Fruit fly (Drosophila melanogaster) whole organism, embryonic: ENCODE data around the gene CAHbeta.

Experiments
- Bgb ChIP-seq: fragments of 200-800 bp; sonication (Bioruptor generic); IDR thresholded peaks from 2 replicates; pipeline ENCODE4 v1.3.6; 2022; ENCODE audit warnings: missing biosample characterization, missing genetic modification characterization; ENCODE audit not compliant: partially characterized antibody
- CG10209 ChIP-seq: fragments of 200-800 bp; sonication (Bioruptor generic); optimal IDR thresholded peaks from 3 replicates; lab custom pipeline; 2017; ENCODE audit warnings: missing biosample characterization, mild to moderate bottlenecking, missing genetic modification characterization, missing genetic modification reagents
- CG10321 ChIP-seq: fragments of 200-800 bp; sonication (Bioruptor generic); IDR thresholded peaks from 2 replicates; pipeline ENCODE4 v1.3.6; 2022; ENCODE audit warnings: missing biosample characterization, missing genetic modification characterization
- CG10366 ChIP-seq: fragments of 200-800 bp; sonication (Bioruptor generic); IDR thresholded peaks from 2 replicates; pipeline ENCODE4 v1.3.6; 2022; ENCODE audit warnings: missing biosample characterization, missing genetic modification characterization
- CG12236 ChIP-seq: fragments of 200-800 bp; sonication (Bioruptor generic); optimal IDR thresholded peaks from 2 replicates; lab custom pipeline; 2016; ENCODE audit warnings: missing biosample characterization, missing genetic modification characterization
- CG12744 ChIP-seq: fragments of 200-800 bp; sonication (Bioruptor generic); optimal IDR thresholded peaks from 2 replicates; lab custom pipeline; 2016; ENCODE audit warnings: missing biosample characterization, missing genetic modification characterization
- CG14014 ChIP-seq: fragments of 200-800 bp; sonication (Bioruptor generic); IDR thresholded peaks from 2 replicates; pipeline ENCODE4 v1.3.6; 2022; ENCODE audit warnings: missing biosample characterization, missing genetic modification characterization
- CG14860 ChIP-seq: fragments of 200-800 bp; sonication (Bioruptor generic); IDR thresholded peaks from 3 replicates; pipeline ENCODE4 v1.3.6; 2022; ENCODE audit warnings: missing biosample characterization, missing genetic modification characterization; ENCODE audit not compliant: partially characterized antibody
- CG14965 ChIP-seq: fragments of 200-800 bp; sonication (Bioruptor generic); optimal IDR thresholded peaks from 2 replicates; lab custom pipeline; 2016; ENCODE audit warnings: missing biosample characterization, missing genetic modification characterization, borderline replicate concordance
- CG15514 ChIP-seq: fragments of 200-800 bp; sonication (Bioruptor generic); optimal IDR thresholded peaks from 3 replicates; lab custom pipeline; 2017; ENCODE audit warnings: missing biosample characterization, missing genetic modification characterization, mild to moderate bottlenecking, moderate library complexity, missing genetic modification reagents
- CG16779 ChIP-seq: fragments of 200-800 bp; sonication (Bioruptor generic); IDR thresholded peaks from 2 replicates; pipeline ENCODE4 v1.3.6; 2022; ENCODE audit warnings: missing biosample characterization, missing genetic modification characterization
- CG2120 ChIP-seq: fragments of 200-800 bp; sonication (Bioruptor generic); optimal IDR thresholded peaks from 3 replicates; lab custom pipeline; 2016; ENCODE audit warnings: missing biosample characterization, missing genetic modification characterization
- CG30020 ChIP-seq: fragments of 200-800 bp; optimal IDR thresholded peaks from 2 replicates; lab custom pipeline; 2019; ENCODE audit warnings: missing biosample characterization, mild to moderate bottlenecking, missing genetic modification characterization, moderate library complexity
- CG31365 ChIP-seq: fragments of 200-800 bp; sonication (Bioruptor generic); optimal IDR thresholded peaks from 2 replicates; lab custom pipeline; 2018; ENCODE audit warnings: missing biosample characterization, mild to moderate bottlenecking, missing genetic modification characterization
- CG31441 ChIP-seq: fragments of 200-800 bp; sonication (Bioruptor generic); IDR thresholded peaks from 2 replicates; pipeline ENCODE4 v1.3.6; 2022; ENCODE audit warnings: missing biosample characterization, missing genetic modification characterization
- CG33557 ChIP-seq: fragments of 200-800 bp; sonication (Bioruptor generic); optimal IDR thresholded peaks from 2 replicates; lab custom pipeline; 2019; ENCODE audit warnings: missing biosample characterization, mild to moderate bottlenecking, missing genetic modification characterization, moderate library complexity
- CG4854 ChIP-seq: fragments of 200-800 bp; sonication (Bioruptor generic); optimal IDR thresholded peaks from 2 replicates; lab custom pipeline; 2016; ENCODE audit warnings: missing biosample characterization, missing genetic modification characterization, inconsistent platforms
- CG5953 ChIP-seq: fragments of 200-800 bp; sonication (Bioruptor generic); IDR thresholded peaks from 2 replicates; pipeline ENCODE4 v1.3.6; 2022; ENCODE audit warnings: missing biosample characterization, missing genetic modification characterization
- CG9727 ChIP-seq: fragments of 200-800 bp; sonication (Bioruptor generic); optimal IDR thresholded peaks from 3 replicates; lab custom pipeline; 2017; ENCODE audit warnings: missing biosample characterization, mild to moderate bottlenecking, missing genetic modification characterization
- Dll ChIP-seq: fragments of 200-800 bp; sonication (Bioruptor generic); IDR thresholded peaks from 4 replicates; pipeline ENCODE4 v1.3.6; 2022; ENCODE audit warnings: missing biosample characterization, missing genetic modification characterization; ENCODE audit not compliant: partially characterized antibody
- Dref ChIP-seq: fragments of 200-800 bp; sonication (Bioruptor generic); IDR thresholded peaks from 2 replicates; pipeline ENCODE4 v1.3.6; 2022; ENCODE audit warnings: missing biosample characterization, missing genetic modification characterization
- Drgx ChIP-seq: fragments of 200-800 bp; sonication (Bioruptor generic); IDR thresholded peaks from 2 replicates; pipeline ENCODE4 v1.3.6; 2022; ENCODE audit warnings: missing biosample characterization, missing genetic modification characterization
- Eip74EF ChIP-seq, 2 experiments: fragments of 200-800 bp in 1 of 2; fragments of >200 bp in 1 of 2; sonication (Bioruptor generic) in 1 of 2; optimal IDR thresholded peaks; 2 replicates each; lab custom pipeline; 2017 to 2019; ENCODE audit warnings: missing biosample characterization in 2 of 2, missing genetic modification characterization in 2 of 2, mild to moderate bottlenecking in 1 of 2, moderate library complexity in 1 of 2
- Fer2 ChIP-seq: fragments of 200-800 bp; sonication (Bioruptor generic); optimal IDR thresholded peaks from 2 replicates; lab custom pipeline; 2018; ENCODE audit warnings: missing biosample characterization, mild to moderate bottlenecking, missing genetic modification characterization, moderate library complexity
- MESR4 ChIP-seq: fragments of 200-800 bp; sonication (Bioruptor generic); optimal IDR thresholded peaks from 2 replicates; lab custom pipeline; 2018; ENCODE audit warnings: missing biosample characterization, mild to moderate bottlenecking, missing genetic modification characterization, moderate library complexity
- MTF-1 ChIP-seq: fragments of 200-800 bp; sonication (Bioruptor generic); optimal IDR thresholded peaks from 2 replicates; lab custom pipeline; 2018; ENCODE audit warnings: missing biosample characterization, mild to moderate bottlenecking, missing genetic modification characterization, borderline replicate concordance
- NC2α ChIP-seq: fragments of 200-800 bp; sonication (Bioruptor generic); optimal IDR thresholded peaks from 2 replicates; lab custom pipeline; 2016; ENCODE audit warnings: missing biosample characterization, missing genetic modification characterization
- Sry-δ ChIP-seq: fragments of 200-800 bp; sonication (Bioruptor generic); optimal IDR thresholded peaks from 2 replicates; lab custom pipeline; 2016; ENCODE audit warnings: missing biosample characterization, missing genetic modification characterization
- amos ChIP-seq: fragments of 200-800 bp; sonication (Bioruptor generic); IDR thresholded peaks from 2 replicates; pipeline ENCODE4 v1.3.6; 2022; ENCODE audit warnings: missing biosample characterization, missing genetic modification characterization; ENCODE audit not compliant: partially characterized antibody
- caup ChIP-seq: fragments of 200-800 bp; sonication (Bioruptor generic); optimal IDR thresholded peaks from 3 replicates; lab custom pipeline; 2017; ENCODE audit warnings: missing biosample characterization, mild to moderate bottlenecking, missing genetic modification characterization, moderate library complexity; ENCODE audit not compliant: severe bottlenecking
- exex ChIP-seq: fragments of 200-800 bp; sonication (Bioruptor generic); optimal IDR thresholded peaks from 4 replicates; lab custom pipeline; 2018; ENCODE audit warnings: missing biosample characterization, mild to moderate bottlenecking, missing genetic modification characterization, moderate library complexity
- fd102C ChIP-seq: fragments of 200-800 bp; sonication (Bioruptor generic); optimal IDR thresholded peaks from 2 replicates; lab custom pipeline; 2018; ENCODE audit warnings: missing biosample characterization, mild to moderate bottlenecking, missing genetic modification characterization, moderate library complexity
- ftz-f1 ChIP-seq: fragments of 200-800 bp; sonication (Bioruptor generic); optimal IDR thresholded peaks from 2 replicates; lab custom pipeline; 2016; ENCODE audit warnings: missing biosample characterization, missing genetic modification characterization
- klu ChIP-seq: fragments of 200-800 bp; sonication (Bioruptor generic); IDR thresholded peaks from 2 replicates; pipeline ENCODE4 v1.3.6; 2022; ENCODE audit warnings: missing biosample characterization, missing genetic modification characterization
- pita ChIP-seq: fragments of 200-800 bp; sonication (Bioruptor generic); optimal IDR thresholded peaks from 2 replicates; lab custom pipeline; 2017; ENCODE audit warnings: missing biosample characterization, mild to moderate bottlenecking, missing genetic modification characterization
- rib ChIP-seq: fragments of 200-800 bp; sonication (Bioruptor generic); IDR thresholded peaks from 2 replicates; pipeline ENCODE4 v1.3.6; 2022; ENCODE audit warnings: missing biosample characterization, missing genetic modification characterization
- sens-2 ChIP-seq: fragments of 200-800 bp; sonication (Bioruptor generic); IDR thresholded peaks from 2 replicates; pipeline ENCODE4 v1.3.6; 2022; ENCODE audit warnings: missing biosample characterization, missing genetic modification characterization
- sna ChIP-seq: fragments of 200-800 bp; sonication (Bioruptor generic); IDR thresholded peaks from 2 replicates; pipeline ENCODE4 v1.3.6; 2022; ENCODE audit warnings: missing biosample characterization, missing genetic modification characterization; ENCODE audit not compliant: partially characterized antibody

CAHbeta gene

DNA sequence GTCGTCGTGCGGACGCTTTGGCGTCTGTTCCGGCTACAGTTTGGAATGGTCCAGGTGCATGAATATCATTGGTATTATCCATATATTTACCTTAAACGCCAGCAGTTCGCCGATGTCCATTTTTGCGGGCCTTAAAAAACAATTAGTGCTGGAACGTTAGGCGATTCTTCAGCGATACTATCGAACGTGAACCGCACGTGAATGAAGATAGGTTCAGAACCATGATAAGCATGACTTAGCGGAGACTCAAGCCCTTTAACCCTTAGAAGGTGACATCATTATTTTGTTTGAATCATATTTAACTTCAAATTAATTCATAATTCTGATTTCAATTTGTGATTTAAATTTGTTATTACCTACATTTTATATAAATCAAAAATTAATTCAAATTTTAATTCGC is 35.8 kb upstream of the CAHbeta start, which contains the start of gene CG11964 (continued):
- TF ChIP-seq CG16779, result no peak
- peak; percentile 90 for TF ChIP-seq CG15514 (GFP tag; lab: Kevin White, UChicago)
- TF ChIP-seq ftz-f1 (GFP tag; lab: Kevin White, UChicago), result peak; percentile 36
- TF ChIP-seq CG14965 (GFP tag; lab: Kevin White, UChicago), result no peak
- no peak for TF ChIP-seq CG10321 (GFP tag; lab: Robert Waterston, UW)
- no peak for TF ChIP-seq Eip74EF (GFP tag; optimal IDR thresholded peaks at IDR 0.05; lab: Kevin White, UChicago)
- 0 out of 2 replicates have a peak, but pooled peaks have one; percentile 34 for TF ChIP-seq CG10366 (GFP tag; lab: Robert Waterston, UW)
- TF ChIP-seq klu (GFP tag; lab: Robert Waterston, UW), result peak; percentile 33; the same call in 1 of the 2 replicates
- TF ChIP-seq fd102C (GFP tag; lab: Kevin White, UChicago), result no peak
- TF ChIP-seq CG31365 (tag; lab: Kevin White, UChicago), result no peak
- no peak for TF ChIP-seq sens-2 (GFP tag; lab: Robert Waterston, UW)
- peak; percentile 36 for TF ChIP-seq CG33557 (GFP tag; lab: Kevin White, UChicago)
- TF ChIP-seq CG14860, result peak; percentile 98
- peak; percentile 50; the same call in 1 of the 2 replicates for TF ChIP-seq CG14014
- TF ChIP-seq CG5953 (GFP tag; lab: Robert Waterston, UW), result no peak
- peak; percentile 89 for TF ChIP-seq pita (GFP tag; lab: Kevin White, UChicago)
- no peak for TF ChIP-seq CG12236 (GFP tag; lab: Kevin White, UChicago)
- peak; percentile 98 for TF ChIP-seq sna (GFP tag; lab: Robert Waterston, UW)
- peak; percentile 99 for TF ChIP-seq Sry-δ
- TF ChIP-seq CG30020 (tag; lab: Kevin White, UChicago), result peak; percentile 28
- peak; percentile 67 for TF ChIP-seq Dref (GFP tag; lab: Robert Waterston, UW)
- TF ChIP-seq CG2120 (GFP tag; lab: Kevin White, UChicago), result peak; percentile 79
- TF ChIP-seq MTF-1, result no peak
- peak; percentile 35 for TF ChIP-seq CG4854 (GFP tag; lab: Kevin White, UChicago)
- TF ChIP-seq rib (GFP tag; lab: Robert Waterston, UW), result peak; percentile 69; the same call in 1 of the 2 replicates
- no peak for TF ChIP-seq exex
- TF ChIP-seq NC2α (GFP tag; lab: Kevin White, UChicago), result no peak
- TF ChIP-seq amos (GFP tag; lab: Robert Waterston, UW), result peak; percentile 100
- no peak for TF ChIP-seq Fer2 (tag; lab: Kevin White, UChicago)
- peak; percentile 36 for TF ChIP-seq CG10209 (GFP tag; lab: Kevin White, UChicago)
- peak; percentile 99 for TF ChIP-seq Dll (GFP tag; lab: Robert Waterston, UW)
- no peak for TF ChIP-seq Drgx
- no peak for TF ChIP-seq CG9727 (GFP tag; lab: Kevin White, UChicago)
- peak; percentile 54 for TF ChIP-seq CG31441 (GFP tag; lab: Robert Waterston, UW)
- TF ChIP-seq Bgb (GFP tag; lab: Robert Waterston, UW), result peak; percentile 100
- TF ChIP-seq MESR4, result peak; percentile 69
- TF ChIP-seq caup (GFP tag; lab: Kevin White, UChicago), result peak; percentile 44
- peak; percentile 16 for TF ChIP-seq CG12744 (GFP tag; lab: Kevin White, UChicago)
- TF ChIP-seq, all 482 proteins: peak for 257
